Worm (Caenorhabditis elegans): ENCODE data around the gene wdr-60.

The wdr-60 gene

DNA sequence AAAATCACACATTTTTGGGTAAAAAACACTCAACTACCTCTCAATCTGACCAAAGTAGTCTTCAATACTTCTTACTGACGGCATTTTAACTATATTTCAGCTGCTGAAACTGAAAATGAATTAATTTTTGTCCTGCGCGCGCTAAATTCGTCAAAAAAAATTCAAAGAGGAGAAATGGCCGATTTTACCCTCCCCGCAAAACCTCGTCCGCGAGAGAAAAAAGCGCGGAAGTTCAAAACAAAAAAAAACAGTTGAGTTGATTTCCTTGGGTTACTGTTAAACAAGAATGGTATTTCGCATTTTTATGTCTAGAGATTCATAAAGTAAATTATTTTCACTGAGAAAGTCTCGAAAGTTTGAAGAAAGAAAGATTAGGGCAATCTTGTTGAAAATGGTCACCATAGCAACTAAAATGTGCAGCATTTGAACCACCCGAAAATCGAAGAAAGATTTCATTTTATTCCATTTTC is at the start of gene wdr-60, which contains the start of gene C27F2.10:
Gene wdr-60 (plus strand): TSS at position 420 of the 470 bp plus-strand sequence.
Gene C27F2.10 (minus strand): TSS at position 109 of the 470 bp plus-strand sequence.
- TF ChIP-seq fkh-8 (tag; optimal IDR thresholded peaks at IDR 0.05) (peak; percentile 24), lsy-2 (tag; optimal IDR thresholded peaks at IDR 0.05) (peak; percentile 8 to 59), snu-23 (GFP tag; optimal IDR thresholded peaks at IDR 0.05) (peak; percentile 10), dsc-1 (tag; optimal IDR thresholded peaks at IDR 0.05) (peak; percentile 17), ceh-82 (tag; optimal IDR thresholded peaks at IDR 0.05) (peak in 1 of 3 experiments; percentile 16), lin-15B (tag; optimal IDR thresholded peaks at IDR 0.05) (peak; percentile 34), mdl-1 (tag; optimal IDR thresholded peaks at IDR 0.05) (no peak), xbp-1 (tag; optimal IDR thresholded peaks at IDR 0.05) (peak; percentile 41), ceh-90 (tag; optimal IDR thresholded peaks at IDR 0.05) (peak; percentile 61), nhr-71 (tag; optimal IDR thresholded peaks at IDR 0.05) (peak; percentile 56), lin-35 (GFP tag; optimal IDR thresholded peaks at IDR 0.05) (peak; percentile 84 to 92), ztf-4 (tag; optimal IDR thresholded peaks at IDR 0.05) (no peak), blmp-1 (tag; optimal IDR thresholded peaks at IDR 0.05) (peak; percentile 51), rnt-1 (tag; optimal IDR thresholded peaks at IDR 0.05) (peak; percentile 88), isw-1 (GFP tag; IDR thresholded peaks at IDR 0.05) (0 out of 2 replicates have a peak, but pooled peaks have one; percentile 1), fkh-10 (GFP tag; optimal IDR thresholded peaks at IDR 0.05) (no peak), hlh-17 (GFP tag; optimal IDR thresholded peaks at IDR 0.05; ENCODE audit: borderline replicate concordance) (no peak), nhr-84 (tag; optimal IDR thresholded peaks at IDR 0.05) (no peak), C16A3.4 (tag; optimal IDR thresholded peaks at IDR 0.05) (peak; percentile 10), lir-3 (tag; optimal IDR thresholded peaks at IDR 0.05; ENCODE audit: poor library complexity) (peak; percentile 64), dpl-1 (GFP tag; optimal IDR thresholded peaks at IDR 0.05) (peak; percentile 75 to 89 (median 86)), efl-1 (optimal IDR thresholded peaks at IDR 0.05) (peak; percentile 58 to 89), efl-1 (GFP tag; optimal IDR thresholded peaks at IDR 0.05 in 1 of 2) (peak; percentile 88 to 98), lin-14 (GFP tag; optimal IDR thresholded peaks at IDR 0.05) (no peak), tbx-2 (tag; optimal IDR thresholded peaks at IDR 0.05) (peak; percentile 57), nhr-20 (tag; optimal IDR thresholded peaks at IDR 0.05) (no peak), nhr-85 (tag) (peak; percentile 71), nhr-47 (tag; optimal IDR thresholded peaks at IDR 0.05) (peak; percentile 57), grh-1 (GFP tag; IDR thresholded peaks at IDR 0.05) (no peak)

ce11 chrIII:4939267-4939666 is 47.7 kb upstream of the wdr-60 start, which contains the start of gene rpb-2:
Gene rpb-2, plus strand, starts transcription at chrIII:4939567.
- TF ChIP-seq lin-13 (GFP tag; optimal IDR thresholded peaks at IDR 0.05), result no peak
- TF ChIP-seq lin-35 (GFP tag; optimal IDR thresholded peaks at IDR 0.05), result no peak
- no peak for TF ChIP-seq ceh-63 (GFP tag; optimal IDR thresholded peaks at IDR 0.05)
- TF ChIP-seq sox-4 (tag; optimal IDR thresholded peaks at IDR 0.05), result no peak
- no peak for TF ChIP-seq sup-37 (GFP tag; optimal IDR thresholded peaks at IDR 0.05)
- TF ChIP-seq fkh-10 (GFP tag; optimal IDR thresholded peaks at IDR 0.05), result no peak
- no peak for TF ChIP-seq hlh-4 (tag; optimal IDR thresholded peaks at IDR 0.05)
- no peak for TF ChIP-seq efl-1 (optimal IDR thresholded peaks at IDR 0.05)
- peak in 1 of 2 experiments; percentile 35 for TF ChIP-seq efl-1 (GFP tag; optimal IDR thresholded peaks at IDR 0.05 in 1 of 2)

ce11 chrIII:4944213-4944612 is 42.8 kb upstream of the wdr-60 start, which contains the start of gene ntl-9:
Gene ntl-9, plus strand, starts transcription at chrIII:4944513.
- TF ChIP-seq ets-5 (GFP tag; IDR thresholded peaks at IDR 0.05) (no peak), efl-1 (optimal IDR thresholded peaks at IDR 0.05) (no peak), efl-1 (GFP tag; optimal IDR thresholded peaks at IDR 0.05 in 1 of 2) (no peak), aly-2 (tag; optimal IDR thresholded peaks at IDR 0.05) (no peak), aha-1 (tag; optimal IDR thresholded peaks at IDR 0.05) (no peak), ceh-8 (GFP tag; optimal IDR thresholded peaks at IDR 0.05) (no peak), nhr-47 (tag; optimal IDR thresholded peaks at IDR 0.05) (no peak), swsn-7 (tag; optimal IDR thresholded peaks at IDR 0.05) (no peak)
